Worm (Caenorhabditis elegans) whole organism, L2 larva: ENCODE measurements around the gene snb-2.

ENCODE experiments used
- alr-1 ChIP-seq: fragments of 150-350 bp; optimal IDR thresholded peaks from 2 replicates; lab custom pipeline; 2014; ENCODE audit warnings: missing biosample characterization, missing genetic modification characterization
- ceh-16 ChIP-seq: fragments of 150-350 bp; optimal IDR thresholded peaks from 2 replicates; lab custom pipeline; 2014; ENCODE audit warnings: missing biosample characterization, missing genetic modification characterization
- lin-13 ChIP-seq: fragments of 150-350 bp; optimal IDR thresholded peaks from 2 replicates; lab custom pipeline; 2014; ENCODE audit warnings: missing biosample characterization, missing genetic modification reagents, missing genetic modification characterization
- mdl-1 ChIP-seq, 2 experiments: fragments of 150-350 bp in 1 of 2; sonication (generic microtip) in 1 of 2; optimal IDR thresholded peaks; 2 replicates each; lab custom pipeline; 2017; ENCODE audit warnings: missing biosample characterization in 2 of 2, missing genetic modification characterization in 2 of 2
- nhr-12 ChIP-seq: fragments of 150-350 bp; optimal IDR thresholded peaks from 2 replicates; lab custom pipeline; 2014; ENCODE audit warnings: missing biosample characterization, missing genetic modification characterization
- nhr-21 ChIP-seq: fragments of 150-350 bp; optimal IDR thresholded peaks from 2 replicates; lab custom pipeline; 2014; ENCODE audit warnings: missing biosample characterization, missing genetic modification characterization
- sem-4 ChIP-seq: fragments of 150-350 bp; optimal IDR thresholded peaks from 2 replicates; lab custom pipeline; 2014; ENCODE audit warnings: missing biosample characterization, missing genetic modification reagents, missing genetic modification characterization
- skn-1 ChIP-seq: sonication (generic microtip); optimal IDR thresholded peaks from 2 replicates; lab custom pipeline; 2017; ENCODE audit warnings: missing biosample characterization, missing genetic modification characterization
- sma-9 ChIP-seq, 2 experiments: fragments of 150-350 bp in 1 of 2; sonication (generic microtip) in 1 of 2; optimal IDR thresholded peaks; 2 replicates each; lab custom pipeline; 2014 to 2016; ENCODE audit warnings: missing genetic modification characterization in 2 of 2, mild to moderate bottlenecking in 1 of 2, missing biosample characterization in 1 of 2, missing compliant biosample characterization in 1 of 2, missing genetic modification reagents in 1 of 2, moderate library complexity in 1 of 2
- unc-39 ChIP-seq: fragments of 150-350 bp; optimal IDR thresholded peaks from 2 replicates; lab custom pipeline; 2014; ENCODE audit warnings: missing biosample characterization, missing genetic modification characterization
- zag-1 ChIP-seq: fragments of 150-350 bp; optimal IDR thresholded peaks from 2 replicates; lab custom pipeline; 2014; ENCODE audit warnings: missing biosample characterization, missing genetic modification characterization
- ztf-11 ChIP-seq: sonication (generic microtip); optimal IDR thresholded peaks from 2 replicates; lab custom pipeline; 2017; ENCODE audit warnings: missing biosample characterization, missing genetic modification characterization
- ztf-4 ChIP-seq: fragments of 150-350 bp; optimal IDR thresholded peaks from 2 replicates; lab custom pipeline; 2014; ENCODE audit warnings: missing biosample characterization, missing genetic modification characterization

DNA sequence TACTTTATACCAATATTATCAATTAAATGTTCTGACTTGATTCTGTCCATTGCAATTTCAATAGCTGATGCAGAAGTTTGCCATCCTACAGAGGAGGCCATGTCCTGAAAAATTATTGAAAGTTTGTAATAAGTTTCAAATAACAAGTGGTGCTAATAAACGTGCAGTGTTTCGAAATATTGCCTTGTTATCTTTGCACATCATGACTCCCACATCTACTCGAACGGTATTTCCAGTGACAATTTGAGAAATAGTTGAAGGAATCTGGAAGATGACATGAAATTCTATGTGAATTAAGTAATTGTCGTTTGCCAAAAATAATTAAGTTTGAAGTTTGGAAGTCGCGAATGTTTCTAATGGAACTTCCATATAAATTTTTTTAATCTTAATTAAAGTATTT lies 23.7 kb upstream of the snb-2 start, which contains the start of gene gcy-13:
- TF ChIP-seq alr-1 (tag; lab: Kevin White, UChicago) (no peak), ztf-11 (tag; lab: Kevin White, UChicago) (no peak), skn-1 (tag; lab: Kevin White, UChicago) (no peak), ztf-4 (tag; lab: Kevin White, UChicago) (no peak), zag-1 (tag; lab: Kevin White, UChicago) (no peak), lin-13 (GFP tag; lab: Kevin White, UChicago) (no peak), unc-39 (tag; lab: Kevin White, UChicago) (no peak), ceh-16 (tag; lab: Kevin White, UChicago) (no peak), nhr-21 (tag; lab: Kevin White, UChicago) (no peak), mdl-1 (tag; optimal IDR thresholded peaks at IDR 0.05; lab: Kevin White, UChicago) (no peak), sma-9 (GFP tag; optimal IDR thresholded peaks at IDR 0.05; lab: Kevin White, UChicago) (no peak), sma-9 (tag; optimal IDR thresholded peaks at IDR 0.05; lab: Kevin White, UChicago) (no peak), nhr-12 (tag; lab: Kevin White, UChicago) (no peak), sem-4 (no peak)
